Fruit fly (Drosophila melanogaster): ENCODE data around the gene Rtnl1.

Rtnl1 gene

DNA sequence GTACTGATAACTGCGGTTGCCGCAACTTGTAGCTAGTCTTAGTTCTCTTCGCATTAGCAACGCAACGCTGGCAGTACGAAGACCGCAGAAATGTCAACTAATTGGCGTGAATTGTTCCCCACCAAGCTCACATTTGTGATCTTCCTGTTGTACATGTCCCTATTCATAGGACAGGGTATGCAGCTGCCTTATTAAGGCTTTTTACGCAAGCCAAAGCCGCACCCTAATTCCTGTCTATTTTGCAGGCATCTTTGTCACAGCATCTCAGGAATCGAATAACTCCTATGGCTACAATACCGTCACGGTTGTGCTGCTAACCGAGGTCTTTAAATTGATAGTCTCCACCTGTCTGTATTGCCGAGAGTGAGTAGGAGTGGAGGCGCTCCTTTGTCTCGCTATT, 43.5 kb upstream of the Rtnl1 start, which contains the start of gene eIF3h:
Gene eIF3h (minus strand): TSS at position 101 of the 400 bp plus-strand sequence.
- TF ChIP-seq CG6792 (GFP tag; optimal IDR thresholded peaks at IDR 0.05): no peak
- no peak for TF ChIP-seq fd85E (GFP tag; optimal IDR thresholded peaks at IDR 0.05)
- TF ChIP-seq Ets21C (GFP tag; optimal IDR thresholded peaks at IDR 0.05): no peak
- no peak for TF ChIP-seq CG34406 (GFP tag; optimal IDR thresholded peaks at IDR 0.05)
- no peak for TF ChIP-seq net (GFP tag; optimal IDR thresholded peaks at IDR 0.05)
- no peak for TF ChIP-seq CG11294 (GFP tag; IDR thresholded peaks at IDR 0.05)
- no peak for TF ChIP-seq Met (GFP tag; optimal IDR thresholded peaks at IDR 0.05)
- no peak for TF ChIP-seq fd59A (GFP tag; optimal IDR thresholded peaks at IDR 0.05)
- TF ChIP-seq ss (GFP tag; optimal IDR thresholded peaks at IDR 0.05): no peak
- TF ChIP-seq CG8319 (GFP tag; optimal IDR thresholded peaks at IDR 0.05): no peak
- no peak for TF ChIP-seq CG9139 (GFP tag; optimal IDR thresholded peaks at IDR 0.05)
- TF ChIP-seq Smox (GFP tag; optimal IDR thresholded peaks at IDR 0.05): no peak

DNA sequence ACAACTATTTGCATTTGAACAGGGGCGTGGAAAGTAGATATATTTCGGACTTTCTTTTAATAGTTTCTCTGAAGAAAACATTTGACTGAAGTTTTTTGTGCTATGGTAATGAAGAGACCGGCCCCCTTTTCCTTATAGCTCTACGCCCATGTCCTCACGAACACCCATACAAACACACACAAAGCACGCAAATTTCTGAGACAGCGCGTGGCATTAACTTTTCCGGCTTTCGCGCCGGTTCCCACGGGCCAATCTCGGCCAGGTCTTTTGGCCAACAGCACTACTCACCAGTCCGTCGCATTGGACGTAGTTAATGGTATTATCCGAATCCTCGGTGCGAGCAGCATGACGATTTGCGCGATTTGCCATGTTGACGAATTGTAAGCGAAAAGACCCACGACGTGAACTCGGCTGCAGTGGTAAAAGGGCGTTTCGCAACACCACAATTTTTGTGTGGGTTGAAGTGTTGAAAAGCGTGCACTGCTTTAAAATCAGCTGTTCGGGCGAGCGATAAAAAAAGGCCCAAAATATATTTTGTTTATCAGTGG, 42.9 kb upstream of the Rtnl1 start, which contains the start of gene senju:
Gene senju (plus strand): TSS at position 477 of the 548 bp plus-strand sequence.
- TF ChIP-seq Eip93F (GFP tag; optimal IDR thresholded peaks at IDR 0.05) (no peak), CG7368 (GFP tag; optimal IDR thresholded peaks at IDR 0.05) (peak; percentile 83), CG8319 (GFP tag; optimal IDR thresholded peaks at IDR 0.05) (peak; percentile 80), OdsH (GFP tag; optimal IDR thresholded peaks at IDR 0.05) (peak; percentile 88), CG16779 (tag; optimal IDR thresholded peaks at IDR 0.05) (peak; percentile 58), achi (GFP tag; optimal IDR thresholded peaks at IDR 0.05) (peak; percentile 86), Smox (GFP tag; optimal IDR thresholded peaks at IDR 0.05) (peak; percentile 84), CG6792 (GFP tag; optimal IDR thresholded peaks at IDR 0.05) (peak; percentile 90), dac (GFP tag; optimal IDR thresholded peaks at IDR 0.05) (peak; percentile 80), CG6276 (GFP tag; optimal IDR thresholded peaks at IDR 0.05) (no peak), CG15336 (GFP tag; IDR thresholded peaks at IDR 0.05) (peak; percentile 84), Blimp-1 (GFP tag; optimal IDR thresholded peaks at IDR 0.05) (peak; percentile 48), CG10631 (GFP tag; optimal IDR thresholded peaks at IDR 0.05) (peak; percentile 85), CG6854 (GFP tag; optimal IDR thresholded peaks at IDR 0.05) (peak; percentile 77), CG34406 (GFP tag; optimal IDR thresholded peaks at IDR 0.05) (peak; percentile 79), CG3919 (GFP tag; optimal IDR thresholded peaks at IDR 0.05) (peak; percentile 93), CG10669 (GFP tag; optimal IDR thresholded peaks at IDR 0.05) (peak; percentile 79), Hr39 (GFP tag; optimal IDR thresholded peaks at IDR 0.05) (peak; percentile 84), CG6808 (GFP tag; optimal IDR thresholded peaks at IDR 0.05) (peak; percentile 75), fd59A (GFP tag; optimal IDR thresholded peaks at IDR 0.05) (peak; percentile 57), cyc (GFP tag; optimal IDR thresholded peaks at IDR 0.05) (peak; percentile 84), CG8632 (GFP tag; optimal IDR thresholded peaks at IDR 0.05) (peak; percentile 80), fkh (GFP tag; optimal IDR thresholded peaks at IDR 0.05) (peak; percentile 83), esn (GFP tag; optimal IDR thresholded peaks at IDR 0.05) (peak; percentile 92), svp (GFP tag) (peak; percentile 93), fd85E (GFP tag; optimal IDR thresholded peaks at IDR 0.05) (peak; percentile 76), CG4318 (GFP tag; optimal IDR thresholded peaks at IDR 0.05) (no peak), CG1621 (tag; optimal IDR thresholded peaks at IDR 0.05) (peak; percentile 80), dsx (GFP tag; optimal IDR thresholded peaks at IDR 0.05; ENCODE audit: poor library complexity, severe bottlenecking) (peak; percentile 59), pdm3 (GFP tag; optimal IDR thresholded peaks at IDR 0.05) (peak; percentile 90), spab (GFP tag; optimal IDR thresholded peaks at IDR 0.05) (peak; percentile 75), Eip78C (GFP tag) (peak; percentile 95), net (GFP tag; optimal IDR thresholded peaks at IDR 0.05) (peak; percentile 90), ss (GFP tag; optimal IDR thresholded peaks at IDR 0.05) (peak; percentile 71 to 73), CG9139 (GFP tag; optimal IDR thresholded peaks at IDR 0.05) (peak; percentile 51), topi (GFP tag; optimal IDR thresholded peaks at IDR 0.05) (peak; percentile 86), CG32006 (GFP tag; optimal IDR thresholded peaks at IDR 0.05) (peak; percentile 86), acj6 (GFP tag; optimal IDR thresholded peaks at IDR 0.05) (peak; percentile 86), CG8119 (GFP tag; IDR thresholded peaks at IDR 0.05) (peak; percentile 87), CG3032 (tag; optimal IDR thresholded peaks at IDR 0.05) (peak; percentile 68), Eip75B (GFP tag; optimal IDR thresholded peaks at IDR 0.05) (peak; percentile 83), Hr4 (GFP tag; optimal IDR thresholded peaks at IDR 0.05) (peak; percentile 89), eg (GFP tag; IDR thresholded peaks at IDR 0.05) (peak; percentile 91), lz (GFP tag; optimal IDR thresholded peaks at IDR 0.05) (peak; percentile 89), CG11902 (GFP tag; optimal IDR thresholded peaks at IDR 0.05) (peak; percentile 72)
